Fruit fly (Drosophila melanogaster) whole organism, embryonic: Measurements from ENCODE around the gene fusl.

Experiments
- Bteb2 ChIP-seq: fragments of 200-800 bp; sonication (Bioruptor generic); optimal IDR thresholded peaks from 2 replicates; lab custom pipeline; 2016; ENCODE audit warnings: missing biosample characterization, missing genetic modification characterization
- CG10654 ChIP-seq: fragments of 200-800 bp; sonication (Bioruptor generic); optimal IDR thresholded peaks from 2 replicates; lab custom pipeline; 2016; ENCODE audit warnings: missing biosample characterization, missing genetic modification characterization
- CG11085 ChIP-seq: fragments of 200-800 bp; sonication (Bioruptor generic); IDR thresholded peaks from 2 replicates; pipeline ENCODE4 v1.3.6; 2022; ENCODE audit warnings: missing biosample characterization, missing genetic modification characterization
- CG11093 ChIP-seq: fragments of 200-800 bp; sonication (Bioruptor generic); IDR thresholded peaks from 3 replicates; pipeline ENCODE4 v1.3.6; 2022; ENCODE audit warnings: missing biosample characterization, missing genetic modification characterization
- CG12104 ChIP-seq: fragments of 200-800 bp; sonication (Bioruptor generic); optimal IDR thresholded peaks from 3 replicates; lab custom pipeline; 2016; ENCODE audit warnings: missing biosample characterization, missing genetic modification characterization
- CG12391 ChIP-seq: fragments of 200-800 bp; sonication (Bioruptor generic); optimal IDR thresholded peaks from 3 replicates; lab custom pipeline; 2018; ENCODE audit warnings: missing biosample characterization, mild to moderate bottlenecking, missing genetic modification characterization, moderate library complexity
- CG12744 ChIP-seq: fragments of 200-800 bp; sonication (Bioruptor generic); optimal IDR thresholded peaks from 2 replicates; lab custom pipeline; 2016; ENCODE audit warnings: missing biosample characterization, missing genetic modification characterization
- CG13296 ChIP-seq: fragments of 200-800 bp; sonication (Bioruptor generic); optimal IDR thresholded peaks from 3 replicates; lab custom pipeline; 2018; ENCODE audit warnings: missing biosample characterization, mild to moderate bottlenecking, missing genetic modification characterization
- CG13424 ChIP-seq: fragments of 200-800 bp; sonication (Bioruptor generic); optimal IDR thresholded peaks from 2 replicates; lab custom pipeline; 2019; ENCODE audit warnings: missing biosample characterization, mild to moderate bottlenecking, missing genetic modification characterization, moderate library complexity
- CG14860 ChIP-seq: fragments of 200-800 bp; sonication (Bioruptor generic); IDR thresholded peaks from 3 replicates; pipeline ENCODE4 v1.3.6; 2022; ENCODE audit warnings: missing biosample characterization, missing genetic modification characterization; ENCODE audit not compliant: partially characterized antibody
- CG1602 ChIP-seq: fragments of 200-800 bp; sonication (Bioruptor generic); optimal IDR thresholded peaks from 3 replicates; lab custom pipeline; 2016; ENCODE audit warnings: missing biosample characterization, missing genetic modification characterization
- CG16815 ChIP-seq: fragments of 200-800 bp; sonication (Bioruptor generic); optimal IDR thresholded peaks from 3 replicates; lab custom pipeline; 2017; ENCODE audit warnings: missing biosample characterization, mild to moderate bottlenecking, missing genetic modification characterization
- CG17829 ChIP-seq: fragments of 200-800 bp; optimal IDR thresholded peaks from 2 replicates; lab custom pipeline; 2019; ENCODE audit warnings: missing biosample characterization, mild to moderate bottlenecking, missing genetic modification characterization, moderate library complexity
- CG18476 ChIP-seq: fragments of 200-800 bp; sonication (Bioruptor generic); optimal IDR thresholded peaks from 2 replicates; lab custom pipeline; 2016; ENCODE audit warnings: missing biosample characterization, mild to moderate bottlenecking, missing genetic modification characterization
- CG3281 ChIP-seq: fragments of 200-800 bp; sonication (Bioruptor generic); optimal IDR thresholded peaks from 3 replicates; lab custom pipeline; 2017; ENCODE audit warnings: missing biosample characterization, mild to moderate bottlenecking, missing genetic modification characterization
- CG34224 ChIP-seq: fragments of 200-800 bp; sonication (Bioruptor generic); IDR thresholded peaks from 3 replicates; pipeline ENCODE4 v1.3.6; 2022; ENCODE audit warnings: missing biosample characterization, missing genetic modification characterization; ENCODE audit not compliant: partially characterized antibody
- CG4328 ChIP-seq: fragments of 200-800 bp; sonication (Bioruptor generic); optimal IDR thresholded peaks from 3 replicates; lab custom pipeline; 2017; ENCODE audit warnings: missing biosample characterization, missing genetic modification reagents, missing genetic modification characterization
- CG6254 ChIP-seq: fragments of 200-800 bp; sonication (Bioruptor generic); optimal IDR thresholded peaks from 3 replicates; lab custom pipeline; 2017; ENCODE audit warnings: mild to moderate bottlenecking, missing biosample characterization, missing genetic modification reagents, missing genetic modification characterization
- CG6791 ChIP-seq: fragments of 200-800 bp; sonication (Bioruptor generic); IDR thresholded peaks from 3 replicates; pipeline ENCODE4 v1.3.6; 2022; ENCODE audit warnings: missing biosample characterization, missing genetic modification characterization; ENCODE audit not compliant: partially characterized antibody
- CG7928 ChIP-seq: fragments of 200-800 bp; sonication (Bioruptor generic); optimal IDR thresholded peaks from 2 replicates; lab custom pipeline; 2017; ENCODE audit warnings: missing biosample characterization, mild to moderate bottlenecking, missing genetic modification characterization
- CG9817 ChIP-seq: fragments of 200-800 bp; sonication (Bioruptor generic); optimal IDR thresholded peaks from 2 replicates; lab custom pipeline; 2018; ENCODE audit warnings: missing biosample characterization, mild to moderate bottlenecking, missing genetic modification characterization, moderate library complexity
- Dref ChIP-seq: fragments of 200-800 bp; sonication (Bioruptor generic); IDR thresholded peaks from 2 replicates; pipeline ENCODE4 v1.3.6; 2022; ENCODE audit warnings: missing biosample characterization, missing genetic modification characterization
- Fer3 ChIP-seq: fragments of 200-800 bp; sonication (Bioruptor generic); optimal IDR thresholded peaks from 2 replicates; lab custom pipeline; 2018; ENCODE audit warnings: missing biosample characterization, mild to moderate bottlenecking, missing genetic modification characterization, moderate library complexity
- HmgZ ChIP-seq: fragments of 200-800 bp; sonication (Bioruptor generic); optimal IDR thresholded peaks from 2 replicates; lab custom pipeline; 2018; ENCODE audit warnings: missing biosample characterization, mild to moderate bottlenecking, missing genetic modification characterization
- Hr51 ChIP-seq, 2 experiments: fragments of 200-800 bp; sonication (Bioruptor generic); optimal IDR thresholded peaks; 2 replicates in 1 of 2; 3 replicates in 1 of 2; lab custom pipeline; 2016 to 2018; ENCODE audit warnings: missing biosample characterization in 2 of 2, missing genetic modification characterization in 2 of 2, mild to moderate bottlenecking in 1 of 2, moderate library complexity in 1 of 2
- Hr78 ChIP-seq, 2 experiments: fragments of 200-800 bp in 1 of 2; fragments of >200 bp in 1 of 2; sonication (Bioruptor generic) in 1 of 2; optimal IDR thresholded peaks; 2 replicates each; lab custom pipeline; 2017 to 2019; ENCODE audit warnings: missing biosample characterization in 2 of 2, missing genetic modification characterization in 2 of 2, mild to moderate bottlenecking in 1 of 2, moderate library complexity in 1 of 2
- MESR4 ChIP-seq: fragments of 200-800 bp; sonication (Bioruptor generic); optimal IDR thresholded peaks from 2 replicates; lab custom pipeline; 2018; ENCODE audit warnings: missing biosample characterization, mild to moderate bottlenecking, missing genetic modification characterization, moderate library complexity
- NC2β ChIP-seq: fragments of 200-800 bp; sonication (Bioruptor generic); optimal IDR thresholded peaks from 2 replicates; lab custom pipeline; 2016; ENCODE audit warnings: missing biosample characterization, missing genetic modification characterization
- Nf-YA ChIP-seq: fragments of 200-800 bp; sonication (Bioruptor generic); IDR thresholded peaks from 2 replicates; pipeline ENCODE4 v1.3.6; 2022; ENCODE audit warnings: missing biosample characterization, missing genetic modification characterization
- Nf-YC ChIP-seq: fragments of 200-800 bp; optimal IDR thresholded peaks from 3 replicates; lab custom pipeline; 2019; ENCODE audit warnings: missing biosample characterization, mild to moderate bottlenecking, missing genetic modification characterization, moderate library complexity
- PHDP ChIP-seq: fragments of 200-800 bp; sonication (Bioruptor generic); optimal IDR thresholded peaks from 3 replicates; lab custom pipeline; 2018; ENCODE audit warnings: missing biosample characterization, mild to moderate bottlenecking, missing genetic modification characterization, moderate library complexity
- Ravus ChIP-seq: fragments of 200-800 bp; sonication (Bioruptor generic); IDR thresholded peaks from 2 replicates; pipeline ENCODE4 v1.3.6; 2022; ENCODE audit warnings: missing biosample characterization, missing genetic modification characterization
- Usf ChIP-seq: fragments of 200-800 bp; sonication (Bioruptor generic); optimal IDR thresholded peaks from 2 replicates; lab custom pipeline; 2017; ENCODE audit warnings: missing genotype, missing biosample characterization, missing genetic modification characterization
- ara ChIP-seq: fragments of 200-800 bp; sonication (Bioruptor generic); IDR thresholded peaks from 2 replicates; pipeline ENCODE4 v1.3.6; 2022; ENCODE audit warnings: missing biosample characterization, missing genetic modification characterization
- ase ChIP-seq: fragments of 200-800 bp; sonication (Bioruptor generic); IDR thresholded peaks from 3 replicates; pipeline ENCODE4 v1.3.6; 2022; ENCODE audit warnings: missing biosample characterization, missing genetic modification characterization
- caup ChIP-seq: fragments of 200-800 bp; sonication (Bioruptor generic); optimal IDR thresholded peaks from 3 replicates; lab custom pipeline; 2017; ENCODE audit warnings: missing biosample characterization, mild to moderate bottlenecking, missing genetic modification characterization, moderate library complexity; ENCODE audit not compliant: severe bottlenecking
- crp ChIP-seq, 2 experiments: fragments of 200-800 bp; sonication (Bioruptor generic); optimal IDR thresholded peaks; 2 replicates in 1 of 2; 3 replicates in 1 of 2; lab custom pipeline; 2017; ENCODE audit warnings: missing biosample characterization in 2 of 2, missing genetic modification characterization in 2 of 2, mild to moderate bottlenecking in 1 of 2, moderate library complexity in 1 of 2
- gt ChIP-seq: fragments of 200-800 bp; sonication (Bioruptor generic); IDR thresholded peaks from 2 replicates; pipeline ENCODE4 v1.3.6; 2022; ENCODE audit warnings: missing biosample characterization, missing genetic modification characterization
- pan ChIP-seq, 4 experiments: fragments of >200 bp in 3 of 4; fragments of 200-800 bp in 1 of 4; sonication (Bioruptor generic) in 1 of 4; optimal IDR thresholded peaks in 3 of 4; IDR thresholded peaks in 1 of 4; 2 replicates each; pipeline versions ENCODE4 v1.3.6 to Lab custom; 2017 to 2022; ENCODE audit warnings: missing biosample characterization in 2 of 4, missing genetic modification characterization in 2 of 4, mixed read lengths in 1 of 4
- repo ChIP-seq: fragments of 200-800 bp; sonication (Bioruptor generic); optimal IDR thresholded peaks from 2 replicates; lab custom pipeline; 2016; ENCODE audit warnings: missing biosample characterization, missing genetic modification characterization
- row ChIP-seq: fragments of 200-800 bp; sonication (Bioruptor generic); IDR thresholded peaks from 3 replicates; pipeline ENCODE4 v1.3.6; 2022; ENCODE audit warnings: missing biosample characterization, missing genetic modification characterization
- sens ChIP-seq: fragments of 200-800 bp; sonication (Bioruptor generic); peaks from one replicate; lab custom pipeline; 2016; ENCODE audit warnings: missing biosample characterization, missing genetic modification characterization
- sisA ChIP-seq: fragments of 200-800 bp; sonication (Bioruptor generic); IDR thresholded peaks from 2 replicates; pipeline ENCODE4 v1.3.6; 2022; ENCODE audit warnings: missing biosample characterization, missing genetic modification characterization
- sob ChIP-seq: fragments of 200-800 bp; sonication (Bioruptor generic); IDR thresholded peaks from 2 replicates; pipeline ENCODE4 v1.3.6; 2022; ENCODE audit warnings: missing biosample characterization, missing genetic modification characterization
- toy ChIP-seq: fragments of 200-800 bp; sonication (Bioruptor generic); IDR thresholded peaks from 2 replicates; pipeline ENCODE4 v1.3.6; 2022; ENCODE audit warnings: missing biosample characterization, missing genetic modification characterization
- wor ChIP-seq: fragments of 200-800 bp; sonication (Bioruptor generic); IDR thresholded peaks from 2 replicates; pipeline ENCODE4 v1.3.6; 2022; ENCODE audit warnings: missing biosample characterization, missing genetic modification characterization
- zen ChIP-seq: fragments of 200-800 bp; sonication (Bioruptor generic); optimal IDR thresholded peaks from 3 replicates; lab custom pipeline; 2018; ENCODE audit warnings: missing biosample characterization, mild to moderate bottlenecking, missing genetic modification characterization, moderate library complexity

The fusl gene

DNA sequence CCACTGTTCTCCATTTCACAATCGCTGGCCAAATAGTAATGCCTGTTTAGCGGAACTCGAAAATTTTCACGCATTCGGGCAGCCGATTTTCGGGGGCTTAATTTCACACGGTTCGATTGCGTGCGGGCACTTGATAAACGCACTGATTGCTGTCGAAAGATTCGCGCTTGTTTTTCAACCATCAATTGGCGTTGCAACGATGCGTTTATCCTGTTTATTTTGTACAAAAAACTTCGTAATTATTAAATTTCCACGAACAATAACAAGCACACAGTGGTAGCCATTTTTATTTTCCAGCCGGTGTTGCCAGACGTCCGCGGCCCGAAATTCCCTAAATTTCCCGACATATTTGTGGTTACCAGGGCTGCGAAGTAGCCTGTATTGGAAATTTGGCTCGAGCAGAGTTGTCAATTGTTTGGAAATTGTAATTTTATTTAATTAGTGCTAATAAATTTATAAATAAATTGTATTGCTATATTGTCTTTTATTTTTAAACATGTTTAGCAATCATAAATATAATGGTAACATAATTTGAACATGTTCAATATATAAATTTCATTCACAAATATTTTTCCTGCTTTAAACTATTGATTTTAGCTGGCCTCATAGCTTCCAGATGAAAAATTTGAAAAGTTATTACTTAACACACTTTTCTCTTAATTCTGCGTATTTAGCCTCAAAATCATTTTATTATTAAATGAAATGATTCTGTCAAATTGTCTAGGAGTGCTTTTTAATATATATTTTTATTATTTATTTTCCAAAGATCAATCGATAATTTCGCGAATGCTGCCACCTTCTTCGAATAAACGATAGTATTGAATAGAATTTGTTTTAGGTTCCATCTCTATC lies 11.2 kb downstream of the fusl start, which contains the start of the genes Ncoa6 and cype (continued):
- TF ChIP-seq NC2β (GFP tag; lab: Kevin White, UChicago) (no peak), ara (GFP tag; lab: Robert Waterston, UW) (peak; percentile 49; the same call in 1 of the 2 replicates), gt (no peak), CG12744 (GFP tag; lab: Kevin White, UChicago) (no peak), CG1602 (peak; percentile 17), Hr78 (GFP tag; optimal IDR thresholded peaks at IDR 0.05; lab: Kevin White, UChicago) (no peak), CG16815 (GFP tag; lab: Kevin White, UChicago) (peak; percentile 31), Nf-YC (peak; percentile 73), CG34224 (GFP tag; lab: Robert Waterston, UW) (peak; percentile 81), Ravus (no peak), CG6791 (GFP tag; lab: Robert Waterston, UW) (peak; percentile 79), pan (optimal IDR thresholded peaks at IDR 0.05; lab: Kevin White, UChicago) (no peak), pan (GFP tag; optimal IDR thresholded peaks at IDR 0.05 in 1 of 2, IDR thresholded peaks at IDR 0.05 in 1 of 2) (peak in 1 of 2 experiments; percentile 33), toy (no peak), ase (GFP tag; lab: Robert Waterston, UW) (no peak), crp (GFP tag; optimal IDR thresholded peaks at IDR 0.05; lab: Kevin White, UChicago) (no peak), CG7928 (GFP tag; lab: Kevin White, UChicago) (peak; percentile 90), CG18476 (GFP tag; lab: Kevin White, UChicago) (peak; percentile 23), MESR4 (GFP tag; lab: Kevin White, UChicago) (peak; percentile 85), Hr51 (GFP tag; optimal IDR thresholded peaks at IDR 0.05; lab: Kevin White, UChicago) (peak in 1 of 2 experiments; percentile 66), Nf-YA (GFP tag; lab: Robert Waterston, UW) (no peak; the same call in 1 of the 2 replicates), CG11093 (GFP tag; lab: Robert Waterston, UW) (no peak), CG13424 (tag; lab: Kevin White, UChicago) (peak; percentile 77), CG14860 (GFP tag; lab: Robert Waterston, UW) (peak; percentile 68), sisA (GFP tag; lab: Robert Waterston, UW) (peak; percentile 28; the same call in 1 of the 2 replicates), Usf (no peak), CG3281 (GFP tag; lab: Kevin White, UChicago) (no peak), CG12104 (GFP tag; lab: Kevin White, UChicago) (peak; percentile 60), HmgZ (tag; lab: Kevin White, UChicago) (no peak), CG6254 (GFP tag; lab: Kevin White, UChicago) (no peak), CG4328 (GFP tag; lab: Kevin White, UChicago) (peak; percentile 69), Dref (GFP tag; lab: Robert Waterston, UW) (peak; percentile 64), caup (GFP tag; lab: Kevin White, UChicago) (peak; percentile 4), CG13296 (GFP tag; lab: Kevin White, UChicago) (peak; percentile 51), CG9817 (tag; lab: Kevin White, UChicago) (peak; percentile 63), CG17829 (tag; lab: Kevin White, UChicago) (peak; percentile 51), Fer3 (tag; lab: Kevin White, UChicago) (peak; percentile 32), sens (peak; percentile 76), CG12391 (peak; percentile 73), repo (GFP tag; lab: Kevin White, UChicago) (no peak), zen (tag; lab: Kevin White, UChicago) (peak; percentile 73), row (peak; percentile 84), CG11085 (peak; percentile 40; the same call in 1 of the 2 replicates), sob (GFP tag; lab: Robert Waterston, UW) (0 out of 2 replicates have a peak, but pooled peaks have one; percentile 40), Bteb2 (no peak), CG10654 (peak; percentile 35), PHDP (tag; lab: Kevin White, UChicago) (peak; percentile 25), wor (GFP tag; lab: Robert Waterston, UW) (no peak)
